Worm (Caenorhabditis elegans) whole organism, L4/young adult: ENCODE measurements around the gene sri-33.
"Not testable (repeated sequence)": the region's sequence is repeated elsewhere in the genome, so short reads cannot be mapped to it uniquely, and the experiment has no call there.

ENCODE experiments used
- W03F9.2 ChIP-seq: fragments of 150-350 bp; optimal IDR thresholded peaks from 2 replicates; lab custom pipeline; 2014; ENCODE audit warnings: missing biosample characterization, missing genetic modification characterization
- dao-5 ChIP-seq: sonication (generic microtip); optimal IDR thresholded peaks from 2 replicates; lab custom pipeline; 2016; ENCODE audit warnings: missing genotype, missing genetic modification characterization, moderate library complexity, missing compliant biosample characterization
- him-1 ChIP-seq: sonication (generic microtip); optimal IDR thresholded peaks from 2 replicates; lab custom pipeline; 2016; ENCODE audit warnings: missing genotype, missing genetic modification reagents, missing genetic modification characterization, missing compliant biosample characterization

Gene sri-33

ce11 chrII:3156749-3157148 is at the start of gene sri-33:
sri-33 (minus strand) TSS chrII:3156849.
- TF ChIP-seq dao-5 = no peak
- TF ChIP-seq him-1 (tag; lab: Kevin White, UChicago) = no peak
- no peak for TF ChIP-seq W03F9.2

ce11 chrII:3203415-3203814 is 46.8 kb upstream of the sri-33 start, which contains the start of gene sri-50:
sri-50 (plus strand) TSS chrII:3203715.
- TF ChIP-seq him-1 (tag; lab: Kevin White, UChicago) = no peak
- TF ChIP-seq dao-5 = no peak
- TF ChIP-seq W03F9.2 = no peak

ce11 chrII:3202519-3202918 is 45.9 kb upstream of the sri-33 start, which contains the start of gene sri-53:
sri-53 (minus strand) TSS chrII:3202619.
- TF ChIP-seq dao-5 (no peak), W03F9.2 (no peak), him-1 (tag; lab: Kevin White, UChicago) (no peak)

- not testable (repeated sequence) for TF ChIP-seq him-1 (tag; lab: Kevin White, UChicago); W03F9.2; dao-5
These were observed 44.6 kb upstream of the sri-33 start, which contains the start of gene sri-48 for ce11 chrII:3201242-3201641. sri-48 (minus strand) TSS chrII:3201342.

- TF ChIP-seq dao-5 (no peak), W03F9.2 (no peak), him-1 (tag; lab: Kevin White, UChicago) (no peak)
These were observed 42.3 kb upstream of the sri-33 start, which contains the start of gene sri-51 for ce11 chrII:3198998-3199397. sri-51 (minus strand) TSS chrII:3199098.

- TF ChIP-seq dao-5 (no peak), W03F9.2 (no peak), him-1 (tag; lab: Kevin White, UChicago) (no peak)
These were observed 40.3 kb upstream of the sri-33 start, which contains the start of gene gcy-15 for ce11 chrII:3196966-3197365. gcy-15 (minus strand) TSS chrII:3197066.

- TF ChIP-seq W03F9.2 = no peak
These were observed 39.1 kb upstream of the sri-33 start for ce11 chrII:3195739-3196138.

- TF ChIP-seq him-1 (tag; lab: Kevin White, UChicago); dao-5; W03F9.2: not testable (repeated sequence)
These were observed 34.9 kb upstream of the sri-33 start, which contains the start of gene Y27F2A.9 for ce11 chrII:3191544-3191943. Y27F2A.9 (minus strand) TSS chrII:3191644.

- TF ChIP-seq dao-5; him-1 (tag; lab: Kevin White, UChicago); W03F9.2: not testable (repeated sequence)
These were observed 32.4 kb upstream of the sri-33 start, which contains the start of gene Y27F2A.11 for ce11 chrII:3189038-3189437. Y27F2A.11 (plus strand) TSS chrII:3189338.

ce11 chrII:3185848-3186247 is 29.2 kb upstream of the sri-33 start:
- TF ChIP-seq dao-5 (no peak), W03F9.2 (no peak), him-1 (tag; lab: Kevin White, UChicago) (no peak)

- not testable (repeated sequence) for TF ChIP-seq dao-5; him-1 (tag; lab: Kevin White, UChicago); W03F9.2
These were observed 28.2 kb upstream of the sri-33 start, which contains the start of gene sri-78 for ce11 chrII:3184858-3185257. sri-78 (plus strand) TSS chrII:3185158.

ce11 chrII:3183300-3183840 is 26.7 kb upstream of the sri-33 start, which contains the start of the genes Y27F2A.6 and Y27F2A.8:
Y27F2A.6 (minus strand) TSS chrII:3183400.
Y27F2A.8 (plus strand) TSS chrII:3183790.
- TF ChIP-seq dao-5; him-1 (tag; lab: Kevin White, UChicago); W03F9.2: not testable (repeated sequence)

- not testable (repeated sequence) for TF ChIP-seq dao-5; him-1 (tag; lab: Kevin White, UChicago); W03F9.2
These were observed 21.0 kb upstream of the sri-33 start, which contains the start of gene sri-40 for ce11 chrII:3177663-3178062. sri-40 (plus strand) TSS chrII:3177963.

- no peak for TF ChIP-seq dao-5
- no peak for TF ChIP-seq W03F9.2
- TF ChIP-seq him-1 (tag; lab: Kevin White, UChicago) = no peak
These were observed 15.5 kb upstream of the sri-33 start, which contains the start of gene Y27F2A.10 for ce11 chrII:3172176-3172575. Y27F2A.10 (minus strand) TSS chrII:3172276.

- TF ChIP-seq dao-5 = no peak
- TF ChIP-seq him-1 (tag; lab: Kevin White, UChicago) = no peak
- TF ChIP-seq W03F9.2 = no peak
These were observed 13.4 kb upstream of the sri-33 start, which contains the start of gene fbxc-55 for ce11 chrII:3170089-3170488. fbxc-55 (minus strand) TSS chrII:3170189.
